Worm (Caenorhabditis elegans) whole organism, L3 larva: ENCODE data around the gene F53F1.2.
"Not testable (repeated sequence)": the region's sequence is repeated elsewhere in the genome, so short reads cannot be mapped to it uniquely, and the experiment has no call there.

ENCODE experiments used
- ZK546.5 ChIP-seq: sonication (generic microtip); optimal IDR thresholded peaks from 2 replicates; lab custom pipeline; 2017; ENCODE audit warnings: missing biosample characterization, missing genetic modification characterization
- ceh-82 ChIP-seq: fragments of 150-350 bp; optimal IDR thresholded peaks from 2 replicates; lab custom pipeline; 2014; ENCODE audit warnings: missing biosample characterization, missing genetic modification characterization
- egl-27 ChIP-seq: sonication (generic microtip); optimal IDR thresholded peaks from 4 replicates; lab custom pipeline; 2017; ENCODE audit warnings: missing biosample characterization, missing genetic modification reagents, missing genetic modification characterization
- fos-1 ChIP-seq: fragments of 150-350 bp; optimal IDR thresholded peaks from 2 replicates; lab custom pipeline; 2014; ENCODE audit warnings: missing biosample characterization, missing genetic modification characterization
- nhr-76 ChIP-seq: fragments of 150-350 bp; sonication (generic microtip); optimal IDR thresholded peaks from 5 replicates; lab custom pipeline; 2014; ENCODE audit warnings: missing biosample characterization, missing genetic modification characterization
- nhr-77 ChIP-seq: fragments of 150-350 bp; optimal IDR thresholded peaks from 2 replicates; lab custom pipeline; 2014; ENCODE audit warnings: missing biosample characterization, missing genetic modification characterization
- unc-39 ChIP-seq: sonication (generic microtip); optimal IDR thresholded peaks from 4 replicates; lab custom pipeline; 2017; ENCODE audit warnings: missing biosample characterization, missing genetic modification characterization
- unc-62 ChIP-seq: fragments of 150-350 bp; sonication (generic microtip); optimal IDR thresholded peaks from 4 replicates; lab custom pipeline; 2014; ENCODE audit warnings: missing biosample characterization, missing genetic modification reagents, missing genetic modification characterization
- ztf-4 ChIP-seq: fragments of 150-350 bp; optimal IDR thresholded peaks from 2 replicates; lab custom pipeline; 2014; ENCODE audit warnings: missing biosample characterization, missing genetic modification characterization

- TF ChIP-seq ztf-4; nhr-77; unc-39 (tag; lab: Kevin White, UChicago); ceh-82 (tag; lab: Kevin White, UChicago); fos-1 (tag; lab: Kevin White, UChicago); nhr-76; egl-27 (tag; lab: Kevin White, UChicago); ZK546.5 (tag; lab: Kevin White, UChicago); unc-62 (GFP tag; lab: Kevin White, UChicago): not testable (repeated sequence)
Observed at ce11 chrV:13443535-13443934, 36.9 kb downstream of the F53F1.2 start, which contains the start of gene Y2H9A.6.
